Fruit fly (Drosophila melanogaster) whole organism, embryonic: ENCODE data around the gene RpS28a.

Source experiments
- Adf1 ChIP-seq: fragments of 200-800 bp; sonication (Bioruptor generic); IDR thresholded peaks from 2 replicates; pipeline ENCODE4 v1.3.6; 2022; ENCODE audit warnings: missing biosample characterization, missing genetic modification characterization
- Aef1 ChIP-seq: fragments of 200-800 bp; sonication (Bioruptor generic); IDR thresholded peaks from 3 replicates; pipeline ENCODE4 v1.3.6; 2022; ENCODE audit warnings: missing biosample characterization, missing genetic modification characterization
- B-H1 ChIP-seq: fragments of 200-800 bp; sonication (Bioruptor generic); IDR thresholded peaks from 3 replicates; pipeline ENCODE4 v1.3.6; 2022; ENCODE audit warnings: missing biosample characterization, missing genetic modification characterization
- B-H2 ChIP-seq: fragments of 200-800 bp; sonication (Bioruptor generic); optimal IDR thresholded peaks from 2 replicates; lab custom pipeline; 2018; ENCODE audit warnings: missing biosample characterization, mild to moderate bottlenecking, missing genetic modification characterization
- CG10209 ChIP-seq: fragments of 200-800 bp; sonication (Bioruptor generic); optimal IDR thresholded peaks from 3 replicates; lab custom pipeline; 2017; ENCODE audit warnings: missing biosample characterization, mild to moderate bottlenecking, missing genetic modification characterization, missing genetic modification reagents
- CG11247 ChIP-seq: fragments of 200-800 bp; sonication (Bioruptor generic); IDR thresholded peaks from 2 replicates; pipeline ENCODE4 v1.3.6; 2022; ENCODE audit warnings: missing biosample characterization, missing genetic modification characterization
- CG12769 ChIP-seq: fragments of 200-800 bp; sonication (Bioruptor generic); optimal IDR thresholded peaks from 2 replicates; lab custom pipeline; 2019; ENCODE audit warnings: missing biosample characterization, mild to moderate bottlenecking, missing genetic modification characterization, moderate library complexity
- CG13296 ChIP-seq: fragments of 200-800 bp; sonication (Bioruptor generic); optimal IDR thresholded peaks from 3 replicates; lab custom pipeline; 2018; ENCODE audit warnings: missing biosample characterization, mild to moderate bottlenecking, missing genetic modification characterization
- CG14710 ChIP-seq: fragments of 200-800 bp; sonication (Bioruptor generic); optimal IDR thresholded peaks from 3 replicates; lab custom pipeline; 2019; ENCODE audit warnings: missing biosample characterization, mild to moderate bottlenecking, missing genetic modification characterization, moderate library complexity
- CG1603 ChIP-seq: fragments of 200-800 bp; sonication (Bioruptor generic); optimal IDR thresholded peaks from 2 replicates; lab custom pipeline; 2019; ENCODE audit warnings: missing biosample characterization, mild to moderate bottlenecking, missing genetic modification characterization, moderate library complexity
- CG17802 ChIP-seq: fragments of 200-800 bp; sonication (Bioruptor generic); optimal IDR thresholded peaks from 2 replicates; lab custom pipeline; 2018; ENCODE audit warnings: missing biosample characterization, mild to moderate bottlenecking, missing genetic modification characterization, moderate library complexity
- CG18262 ChIP-seq: fragments of 200-800 bp; optimal IDR thresholded peaks from 3 replicates; lab custom pipeline; 2019; ENCODE audit warnings: missing biosample characterization, mild to moderate bottlenecking, missing genetic modification characterization, moderate library complexity
- CG18476 ChIP-seq: fragments of 200-800 bp; sonication (Bioruptor generic); optimal IDR thresholded peaks from 2 replicates; lab custom pipeline; 2016; ENCODE audit warnings: missing biosample characterization, mild to moderate bottlenecking, missing genetic modification characterization
- CG2199 ChIP-seq: fragments of 200-800 bp; sonication (Bioruptor generic); IDR thresholded peaks from 3 replicates; pipeline ENCODE4 v1.3.6; 2022; ENCODE audit warnings: missing biosample characterization, missing genetic modification characterization
- CG3281 ChIP-seq: fragments of 200-800 bp; sonication (Bioruptor generic); optimal IDR thresholded peaks from 3 replicates; lab custom pipeline; 2017; ENCODE audit warnings: missing biosample characterization, mild to moderate bottlenecking, missing genetic modification characterization
- CG6175 ChIP-seq: fragments of 200-800 bp; sonication (Bioruptor generic); IDR thresholded peaks from 3 replicates; pipeline ENCODE4 v1.3.6; 2022; ENCODE audit warnings: missing biosample characterization, missing genetic modification characterization
- CG6272 ChIP-seq: fragments of 200-800 bp; sonication (Bioruptor generic); IDR thresholded peaks from 2 replicates; pipeline ENCODE4 v1.3.6; 2022; ENCODE audit warnings: missing biosample characterization, missing genetic modification characterization
- CG6813 ChIP-seq: fragments of 200-800 bp; sonication (Bioruptor generic); optimal IDR thresholded peaks from 2 replicates; lab custom pipeline; 2017; ENCODE audit warnings: missing biosample characterization, missing genetic modification characterization, mild to moderate bottlenecking, moderate library complexity, missing genetic modification reagents
- CG7357 ChIP-seq: fragments of 200-800 bp; sonication (Bioruptor generic); IDR thresholded peaks from 3 replicates; pipeline ENCODE4 v1.3.6; 2022; ENCODE audit warnings: missing biosample characterization, missing genetic modification characterization
- CG9797 ChIP-seq: fragments of 200-800 bp; sonication (Bioruptor generic); optimal IDR thresholded peaks from 3 replicates; lab custom pipeline; 2018; ENCODE audit warnings: missing biosample characterization, mild to moderate bottlenecking, missing genetic modification characterization
- CG9817 ChIP-seq: fragments of 200-800 bp; sonication (Bioruptor generic); optimal IDR thresholded peaks from 2 replicates; lab custom pipeline; 2018; ENCODE audit warnings: missing biosample characterization, mild to moderate bottlenecking, missing genetic modification characterization, moderate library complexity
- Dek ChIP-seq: fragments of 200-800 bp; sonication (Bioruptor generic); optimal IDR thresholded peaks from 3 replicates; lab custom pipeline; 2019; ENCODE audit warnings: missing biosample characterization, mild to moderate bottlenecking, missing genetic modification characterization, moderate library complexity
- ERR ChIP-seq: fragments of 200-800 bp; sonication (Bioruptor generic); optimal IDR thresholded peaks from 2 replicates; lab custom pipeline; 2016; ENCODE audit warnings: missing biosample characterization, missing genetic modification characterization
- HHEX ChIP-seq: fragments of 200-800 bp; sonication (Bioruptor generic); optimal IDR thresholded peaks from 3 replicates; lab custom pipeline; 2017; ENCODE audit warnings: missing biosample characterization, mild to moderate bottlenecking, missing genetic modification characterization, missing genetic modification reagents
- HLH4C ChIP-seq: fragments of 200-800 bp; sonication (Bioruptor generic); IDR thresholded peaks from 3 replicates; pipeline ENCODE4 v1.3.6; 2022; ENCODE audit warnings: missing biosample characterization, missing genetic modification characterization; ENCODE audit not compliant: partially characterized antibody
- Pdp1 ChIP-seq, 2 experiments: fragments of 200-800 bp; sonication (Bioruptor generic); optimal IDR thresholded peaks; 3 replicates each; lab custom pipeline; 2016; ENCODE audit warnings: missing biosample characterization in 2 of 2, missing genetic modification characterization in 2 of 2, mild to moderate bottlenecking in 1 of 2, moderate library complexity in 1 of 2
- Scr ChIP-seq: fragments of 200-800 bp; sonication (Bioruptor generic); IDR thresholded peaks from 2 replicates; pipeline ENCODE4 v1.3.6; 2022; ENCODE audit warnings: missing biosample characterization, missing genetic modification characterization; ENCODE audit not compliant: partially characterized antibody
- ab ChIP-seq: fragments of 200-800 bp; sonication (Bioruptor generic); optimal IDR thresholded peaks from 2 replicates; lab custom pipeline; 2016; ENCODE audit warnings: missing biosample characterization, missing genetic modification characterization
- al ChIP-seq: fragments of 200-800 bp; sonication (Bioruptor generic); IDR thresholded peaks from 2 replicates; pipeline ENCODE4 v1.3.6; 2022; ENCODE audit warnings: missing biosample characterization, missing genetic modification characterization
- az2 ChIP-seq: fragments of 200-800 bp; sonication (Bioruptor generic); optimal IDR thresholded peaks from 3 replicates; lab custom pipeline; 2016; ENCODE audit warnings: missing biosample characterization, missing genetic modification characterization
- corto ChIP-seq: fragments of 200-800 bp; sonication (Bioruptor generic); optimal IDR thresholded peaks from 2 replicates; lab custom pipeline; 2016; ENCODE audit warnings: missing biosample characterization, mild to moderate bottlenecking, missing genetic modification characterization, moderate library complexity
- cwo ChIP-seq: fragments of 200-800 bp; sonication (Bioruptor generic); optimal IDR thresholded peaks from 3 replicates; lab custom pipeline; 2017; ENCODE audit warnings: missing biosample characterization, missing genetic modification characterization, mild to moderate bottlenecking, moderate library complexity, missing genetic modification reagents
- dpn ChIP-seq, 2 experiments: fragments of 200-800 bp; sonication (Bioruptor generic); optimal IDR thresholded peaks; 3 replicates each; lab custom pipeline; 2016; ENCODE audit warnings: missing biosample characterization in 2 of 2, missing genetic modification characterization in 2 of 2
- fru ChIP-seq: fragments of >200 bp; optimal IDR thresholded peaks from 2 replicates; lab custom pipeline; 2017
- grau ChIP-seq: fragments of 200-800 bp; optimal IDR thresholded peaks from 3 replicates; lab custom pipeline; 2019; ENCODE audit warnings: missing biosample characterization, mild to moderate bottlenecking, missing genetic modification characterization, moderate library complexity
- hb ChIP-seq: fragments of 200-800 bp; sonication (Bioruptor generic); IDR thresholded peaks from 3 replicates; pipeline ENCODE4 v1.3.6; 2022; ENCODE audit warnings: missing biosample characterization, missing genetic modification characterization; ENCODE audit not compliant: partially characterized antibody
- kay ChIP-seq: fragments of 200-800 bp; sonication (Bioruptor generic); optimal IDR thresholded peaks from 2 replicates; lab custom pipeline; 2016; ENCODE audit warnings: missing biosample characterization, missing genetic modification characterization
- odd ChIP-seq: fragments of 200-800 bp; sonication (Bioruptor generic); optimal IDR thresholded peaks from 2 replicates; lab custom pipeline; 2017; ENCODE audit warnings: missing biosample characterization, mild to moderate bottlenecking, missing genetic modification characterization
- onecut ChIP-seq: fragments of 200-800 bp; sonication (Bioruptor generic); IDR thresholded peaks from 2 replicates; pipeline ENCODE4 v1.3.6; 2022; ENCODE audit warnings: missing biosample characterization, missing genetic modification characterization
- pan ChIP-seq, 4 experiments: fragments of >200 bp in 3 of 4; fragments of 200-800 bp in 1 of 4; sonication (Bioruptor generic) in 1 of 4; optimal IDR thresholded peaks in 3 of 4; IDR thresholded peaks in 1 of 4; 2 replicates each; pipeline versions ENCODE4 v1.3.6 to Lab custom; 2017 to 2022; ENCODE audit warnings: missing biosample characterization in 2 of 4, missing genetic modification characterization in 2 of 4, mixed read lengths in 1 of 4
- pita ChIP-seq: fragments of 200-800 bp; sonication (Bioruptor generic); optimal IDR thresholded peaks from 2 replicates; lab custom pipeline; 2017; ENCODE audit warnings: missing biosample characterization, mild to moderate bottlenecking, missing genetic modification characterization
- prd ChIP-seq, 3 experiments: fragments of >200 bp in 2 of 3; fragments of 200-800 bp in 1 of 3; sonication (Bioruptor generic) in 1 of 3; optimal IDR thresholded peaks in 2 of 3; IDR thresholded peaks in 1 of 3; 2 replicates in 2 of 3; 3 replicates in 1 of 3; pipeline versions ENCODE4 v1.3.6 to Lab custom; 2017 to 2022; ENCODE audit warnings: missing biosample characterization in 1 of 3, missing genetic modification characterization in 1 of 3
- sc ChIP-seq, 3 experiments: fragments of >200 bp in 2 of 3; fragments of 200-800 bp in 1 of 3; sonication (Bioruptor generic) in 1 of 3; optimal IDR thresholded peaks; 2 replicates in 2 of 3; 3 replicates in 1 of 3; lab custom pipeline; 2017; ENCODE audit warnings: mild to moderate bottlenecking in 1 of 3, missing biosample characterization in 1 of 3, missing genetic modification characterization in 1 of 3, missing genetic modification reagents in 1 of 3
- sens ChIP-seq: fragments of 200-800 bp; sonication (Bioruptor generic); peaks from one replicate; lab custom pipeline; 2016; ENCODE audit warnings: missing biosample characterization, missing genetic modification characterization
- shn ChIP-seq: fragments of 200-800 bp; sonication (Bioruptor generic); optimal IDR thresholded peaks from 3 replicates; lab custom pipeline; 2016; ENCODE audit warnings: missing biosample characterization, missing genetic modification characterization
- tgo ChIP-seq: fragments of 200-800 bp; sonication (Bioruptor generic); IDR thresholded peaks from 3 replicates; pipeline ENCODE4 v1.3.6; 2022; ENCODE audit warnings: missing biosample characterization, missing genetic modification characterization
- toy ChIP-seq: fragments of 200-800 bp; sonication (Bioruptor generic); IDR thresholded peaks from 2 replicates; pipeline ENCODE4 v1.3.6; 2022; ENCODE audit warnings: missing biosample characterization, missing genetic modification characterization
- zf30C ChIP-seq: fragments of 200-800 bp; sonication (Bioruptor generic); optimal IDR thresholded peaks from 3 replicates; lab custom pipeline; 2018; ENCODE audit warnings: missing biosample characterization, mild to moderate bottlenecking, missing genetic modification characterization

The RpS28a gene

dm6 chr3R:30061154-30061482, 38.7 kb upstream of the RpS28a start (continued):
- TF ChIP-seq CG12769 (tag; lab: Kevin White, UChicago) = peak; percentile 60
- TF ChIP-seq hb (GFP tag; lab: Robert Waterston, UW) = no peak
- peak; percentile 90 for TF ChIP-seq CG14710 (tag; lab: Kevin White, UChicago)
- TF ChIP-seq CG2199 (GFP tag; lab: Robert Waterston, UW) = peak; percentile 95
- no peak for TF ChIP-seq sc (optimal IDR thresholded peaks at IDR 0.05; lab: Kevin White, UChicago)
- TF ChIP-seq sc (GFP tag; optimal IDR thresholded peaks at IDR 0.05; lab: Kevin White, UChicago) = peak; percentile 53
- TF ChIP-seq fru (lab: Kevin White, UChicago) = no peak
- TF ChIP-seq tgo (GFP tag; lab: Robert Waterston, UW) = peak; percentile 89
- peak; percentile 90 for TF ChIP-seq CG18476 (GFP tag; lab: Kevin White, UChicago)
- TF ChIP-seq toy (GFP tag; lab: Robert Waterston, UW) = 0 out of 2 replicates have a peak, but pooled peaks have one; percentile 36
- peak; percentile 87 to 89 for TF ChIP-seq Pdp1 (GFP tag; optimal IDR thresholded peaks at IDR 0.05; lab: Kevin White, UChicago)
- TF ChIP-seq CG3281 (GFP tag; lab: Kevin White, UChicago) = peak; percentile 72
- TF ChIP-seq dpn (GFP tag; optimal IDR thresholded peaks at IDR 0.05; lab: Kevin White, UChicago) = peak; percentile 77 to 90
- TF ChIP-seq CG18262 (tag; lab: Kevin White, UChicago) = peak; percentile 85
- TF ChIP-seq CG7357 (GFP tag; lab: Robert Waterston, UW) = peak; percentile 78
- no peak for TF ChIP-seq Scr (GFP tag; lab: Robert Waterston, UW)
- peak; percentile 2 for TF ChIP-seq odd (GFP tag; lab: Kevin White, UChicago)
- TF ChIP-seq B-H1 = peak; percentile 92
- TF ChIP-seq kay = peak; percentile 32
- TF ChIP-seq CG6272 (GFP tag; lab: Robert Waterston, UW) = peak; percentile 72
- peak; percentile 85 for TF ChIP-seq HHEX (GFP tag; lab: Kevin White, UChicago)
- TF ChIP-seq CG9797 (GFP tag; lab: Kevin White, UChicago) = no peak
- TF ChIP-seq Dek = peak; percentile 80
- peak; percentile 82 for TF ChIP-seq CG17802 (tag; lab: Kevin White, UChicago)
- TF ChIP-seq Aef1 (GFP tag; lab: Robert Waterston, UW) = peak; percentile 92
- TF ChIP-seq, all 482 proteins: peak for 387

dm6 chr3R:30060451-30061153, 38.2 kb upstream of the RpS28a start:
- TF ChIP-seq CG1603 (tag; lab: Kevin White, UChicago) (peak; percentile 4), CG6813 (GFP tag; lab: Kevin White, UChicago) (no peak), az2 (GFP tag; lab: Kevin White, UChicago) (no peak), ab (GFP tag; lab: Kevin White, UChicago) (no peak), al (GFP tag; lab: Robert Waterston, UW) (no peak), pan (optimal IDR thresholded peaks at IDR 0.05; lab: Kevin White, UChicago) (no peak), pan (GFP tag; optimal IDR thresholded peaks at IDR 0.05 in 1 of 2, IDR thresholded peaks at IDR 0.05 in 1 of 2) (peak in 1 of 2 experiments; percentile 30), ERR (no peak), sens (GFP tag; lab: Kevin White, UChicago) (peak; percentile 18), shn (GFP tag; lab: Kevin White, UChicago) (no peak), CG9817 (tag; lab: Kevin White, UChicago) (no peak), HLH4C (peak; percentile 50; the same call in 2 of the 3 replicates), CG13296 (GFP tag; lab: Kevin White, UChicago) (no peak), zf30C (no peak), CG11247 (GFP tag; lab: Robert Waterston, UW) (no peak), pita (GFP tag; lab: Kevin White, UChicago) (no peak), corto (no peak), Adf1 (no peak), CG10209 (GFP tag; lab: Kevin White, UChicago) (no peak), CG6175 (GFP tag; lab: Robert Waterston, UW) (no peak), prd (optimal IDR thresholded peaks at IDR 0.05; lab: Kevin White, UChicago) (no peak), prd (GFP tag; IDR thresholded peaks at IDR 0.05; lab: Robert Waterston, UW) (no peak), cwo (GFP tag; lab: Kevin White, UChicago) (no peak), B-H2 (GFP tag; lab: Kevin White, UChicago) (no peak), grau (peak; percentile 81), onecut (no peak)
